Worm (Caenorhabditis elegans) whole organism, late embryonic: ENCODE results near the gene C01B10.44.

Experiments
- K02D7.2 ChIP-seq: sonication (generic microtip); optimal IDR thresholded peaks from 2 replicates; lab custom pipeline; 2017; ENCODE audit warnings: mild to moderate bottlenecking, missing genetic modification characterization, missing compliant biosample characterization
- pax-1 ChIP-seq: fragments of 150-350 bp; optimal IDR thresholded peaks from 2 replicates; lab custom pipeline; 2014; ENCODE audit warnings: missing biosample characterization, missing genetic modification characterization

DNA sequence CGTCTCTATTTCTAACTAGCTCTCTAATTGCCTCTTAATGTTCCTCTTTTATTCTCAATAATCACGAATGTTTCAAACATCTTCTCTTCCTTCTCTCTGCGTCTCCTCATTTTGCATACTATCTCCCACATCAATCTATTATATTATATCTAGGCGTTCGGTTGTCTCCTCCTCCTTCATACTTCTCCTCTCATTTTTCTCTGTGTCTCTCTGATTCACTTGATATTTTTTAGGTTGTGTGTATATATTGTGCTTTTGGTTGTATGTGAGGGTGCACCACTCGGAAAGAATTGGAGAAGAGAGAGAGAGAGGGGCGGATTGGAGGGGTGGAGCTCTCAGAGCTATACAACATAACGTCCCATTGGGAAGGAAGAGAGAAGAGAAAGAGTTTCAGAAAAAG is 25.1 kb downstream of the C01B10.44 start:
- TF ChIP-seq pax-1 (peak; percentile 29), K02D7.2 (tag; lab: Kevin White, UChicago) (no peak)
